Worm (Caenorhabditis elegans): ENCODE measurements around the gene K08D9.4.

K08D9.4 gene

ce11 chrV:3163143-3163542, 37.1 kb downstream of the K08D9.4 start (continued):
- TF ChIP-seq dmd-8 (GFP tag; IDR thresholded peaks at IDR 0.05) (peak; percentile 82), dve-1 (tag; optimal IDR thresholded peaks at IDR 0.05; ENCODE audit: insufficient read depth) (no peak), R02D3.7 (tag; optimal IDR thresholded peaks at IDR 0.05) (no peak), daf-16 (GFP tag; optimal IDR thresholded peaks at IDR 0.05) (no peak), daf-16 (tag; optimal IDR thresholded peaks at IDR 0.05) (no peak), lin-1 (GFP tag; IDR thresholded peaks at IDR 0.05) (0 out of 2 replicates have a peak, but pooled peaks have one; percentile 42), ceh-44 (GFP tag; IDR thresholded peaks at IDR 0.05) (0 out of 2 replicates have a peak, but pooled peaks have one; percentile 16), gei-8 (GFP tag; optimal IDR thresholded peaks at IDR 0.05) (no peak), fos-1 (tag; optimal IDR thresholded peaks at IDR 0.05) (no peak), mep-1 (tag; optimal IDR thresholded peaks at IDR 0.05) (no peak), fkh-10 (GFP tag; optimal IDR thresholded peaks at IDR 0.05) (no peak), ztf-11 (tag; optimal IDR thresholded peaks at IDR 0.05) (no peak), set-16 (GFP tag; IDR thresholded peaks at IDR 0.05) (no peak), Y75B8A.6 (GFP tag; IDR thresholded peaks at IDR 0.05) (0 out of 2 replicates have a peak, but pooled peaks have one; percentile 14), zfp-3 (GFP tag; conservative IDR thresholded peaks at IDR 0.05) (no peak), nhr-237 (tag; optimal IDR thresholded peaks at IDR 0.05) (no peak), rbr-2 (tag; optimal IDR thresholded peaks at IDR 0.05) (no peak), nhr-42 (GFP tag; IDR thresholded peaks at IDR 0.05) (no peak), nhr-111 (GFP tag; optimal IDR thresholded peaks at IDR 0.05) (no peak), lin-38 (GFP tag; IDR thresholded peaks at IDR 0.05) (no peak), F49E8.2 (tag; optimal IDR thresholded peaks at IDR 0.05; ENCODE audit: borderline replicate concordance) (peak; percentile 66), ceh-28 (tag; optimal IDR thresholded peaks at IDR 0.05) (no peak), mdt-29 (GFP tag; IDR thresholded peaks at IDR 0.05) (peak; percentile 34; the same call in 1 of the 2 replicates), Y105C5A.15 (GFP tag; IDR thresholded peaks at IDR 0.05) (no peak), aha-1 (tag) (no peak), tag-97 (GFP tag; IDR thresholded peaks at IDR 0.05) (no peak), hlh-11 (tag; optimal IDR thresholded peaks at IDR 0.05) (no peak), nhr-28 (tag; optimal IDR thresholded peaks at IDR 0.05) (no peak), lsy-2 (tag; optimal IDR thresholded peaks at IDR 0.05) (no peak), hmg-1.1 (GFP tag; IDR thresholded peaks at IDR 0.05) (no peak), egl-27 (tag; optimal IDR thresholded peaks at IDR 0.05) (no peak), T20F7.1 (GFP tag; optimal IDR thresholded peaks at IDR 0.05) (no peak), pha-4 (GFP tag; IDR thresholded peaks at IDR 0.05) (no peak), pha-4 (tag; optimal IDR thresholded peaks at IDR 0.05) (no peak), spr-1 (tag; optimal IDR thresholded peaks at IDR 0.05) (no peak), Y5F2A.4 (GFP tag; optimal IDR thresholded peaks at IDR 0.05) (no peak), ceh-62 (tag; optimal IDR thresholded peaks at IDR 0.05) (no peak), daf-8 (GFP tag; IDR thresholded peaks at IDR 0.05) (no peak), lin-29 (GFP tag; IDR thresholded peaks at IDR 0.05) (no peak), lim-7 (GFP tag; IDR thresholded peaks at IDR 0.05) (peak; percentile 62; the same call in 1 of the 2 replicates), mxl-2 (GFP tag; conservative IDR thresholded peaks at IDR 0.05) (no peak), ceh-82 (tag; optimal IDR thresholded peaks at IDR 0.05) (no peak), T26A8.4 (GFP tag; IDR thresholded peaks at IDR 0.05) (no peak), snpc-4 (tag; optimal IDR thresholded peaks at IDR 0.05) (no peak), nhr-10 (tag; optimal IDR thresholded peaks at IDR 0.05) (no peak), Y48G9A.11 (GFP tag; IDR thresholded peaks at IDR 0.05) (peak; percentile 61), lin-15B (tag; optimal IDR thresholded peaks at IDR 0.05) (no peak), tra-1 (GFP tag; IDR thresholded peaks at IDR 0.05) (0 out of 2 replicates have a peak, but pooled peaks have one; percentile 52), F44E2.7 (GFP tag; IDR thresholded peaks at IDR 0.05) (no peak), D1046.2 (GFP tag; IDR thresholded peaks at IDR 0.05) (peak; percentile 58; the same call in 1 of the 2 replicates), F10B5.3 (tag; optimal IDR thresholded peaks at IDR 0.05) (no peak), aly-2 (tag; optimal IDR thresholded peaks at IDR 0.05) (no peak), pqm-1 (tag; optimal IDR thresholded peaks at IDR 0.05) (no peak)
